Worm (Caenorhabditis elegans): ENCODE data around the gene gpcp-1.

The gpcp-1 gene

ce11 chrX:3110576-3110975 is at the start of gene gpcp-1:
Gene gpcp-1 (minus strand): TSS chrX:3110628.
- TF ChIP-seq elt-1 (tag; optimal IDR thresholded peaks at IDR 0.05; ENCODE audit: borderline replicate concordance, insufficient read depth) (no peak), ham-2 (GFP tag; optimal IDR thresholded peaks at IDR 0.05) (no peak), blmp-1 (tag; optimal IDR thresholded peaks at IDR 0.05) (no peak), cnd-1 (tag; optimal IDR thresholded peaks at IDR 0.05) (no peak), mep-1 (tag; optimal IDR thresholded peaks at IDR 0.05) (no peak), sem-2 (GFP tag; optimal IDR thresholded peaks at IDR 0.05) (no peak), sptf-1 (tag; optimal IDR thresholded peaks at IDR 0.05) (no peak), elt-3 (tag; optimal IDR thresholded peaks at IDR 0.05) (no peak), nhr-76 (tag; optimal IDR thresholded peaks at IDR 0.05) (no peak), nhr-12 (tag; optimal IDR thresholded peaks at IDR 0.05) (no peak)

DNA sequence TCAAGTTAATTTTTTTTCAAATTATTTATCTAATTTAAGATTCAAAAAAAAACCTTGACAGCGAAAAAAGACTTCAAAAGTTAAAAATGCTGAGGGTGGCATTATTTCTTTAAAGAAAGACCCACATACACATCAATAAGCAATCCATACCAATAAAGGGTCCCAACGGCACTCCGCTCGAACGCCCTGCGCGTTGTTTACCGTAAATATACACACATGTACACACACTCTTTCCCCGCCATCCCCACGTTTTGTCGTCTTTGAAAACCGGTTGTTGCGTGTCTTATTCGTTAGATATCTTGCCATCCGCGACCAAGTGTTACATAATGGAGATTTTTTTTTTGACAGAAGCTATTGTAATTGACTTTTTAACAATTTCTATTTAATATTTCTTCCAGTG is 49.1 kb upstream of the gpcp-1 start, which contains the start of gene gcc-1:
Gene gcc-1, plus strand, starts transcription at position 399 of the 400 bp plus-strand sequence.
- TF ChIP-seq lsy-2 (tag; optimal IDR thresholded peaks at IDR 0.05) (peak; percentile 46), ces-1 (GFP tag; optimal IDR thresholded peaks at IDR 0.05) (peak; percentile 24), unc-120 (tag; optimal IDR thresholded peaks at IDR 0.05; ENCODE audit: poor library complexity, severe bottlenecking) (peak; percentile 51), cnd-1 (tag; optimal IDR thresholded peaks at IDR 0.05) (no peak), hlh-1 (tag; optimal IDR thresholded peaks at IDR 0.05) (peak; percentile 33), pha-4 (tag; optimal IDR thresholded peaks at IDR 0.05) (peak; percentile 77), lin-13 (tag; optimal IDR thresholded peaks at IDR 0.05) (peak; percentile 2), mep-1 (tag; optimal IDR thresholded peaks at IDR 0.05) (peak; percentile 25), elt-1 (tag; optimal IDR thresholded peaks at IDR 0.05; ENCODE audit: borderline replicate concordance, insufficient read depth) (no peak)

- TF ChIP-seq drap-1 (GFP tag; optimal IDR thresholded peaks at IDR 0.05): no peak
- TF ChIP-seq unc-62 (GFP tag; optimal IDR thresholded peaks at IDR 0.05): no peak
- no peak for TF ChIP-seq tbx-8 (GFP tag; optimal IDR thresholded peaks at IDR 0.05)
- no peak for TF ChIP-seq nhr-237 (tag; optimal IDR thresholded peaks at IDR 0.05)
- TF ChIP-seq M03D4.4 (tag; optimal IDR thresholded peaks at IDR 0.05): no peak
- TF ChIP-seq nhr-28 (tag; optimal IDR thresholded peaks at IDR 0.05): no peak
- TF ChIP-seq cnd-1 (tag; optimal IDR thresholded peaks at IDR 0.05): no peak
- TF ChIP-seq ceh-43 (GFP tag; optimal IDR thresholded peaks at IDR 0.05): no peak
- no peak for TF ChIP-seq flh-1 (GFP tag; optimal IDR thresholded peaks at IDR 0.05)
- TF ChIP-seq mep-1 (tag; optimal IDR thresholded peaks at IDR 0.05): no peak
- TF ChIP-seq sptf-1 (tag; optimal IDR thresholded peaks at IDR 0.05): no peak
- no peak for TF ChIP-seq lin-13 (tag; optimal IDR thresholded peaks at IDR 0.05)
- TF ChIP-seq nhr-2 (tag; optimal IDR thresholded peaks at IDR 0.05): no peak
- no peak for TF ChIP-seq mls-2 (tag; optimal IDR thresholded peaks at IDR 0.05)
- TF ChIP-seq zip-8 (tag; optimal IDR thresholded peaks at IDR 0.05): no peak
- TF ChIP-seq ceh-39 (tag; optimal IDR thresholded peaks at IDR 0.05): no peak
- no peak for TF ChIP-seq lsy-2 (tag; optimal IDR thresholded peaks at IDR 0.05)
These were observed 45.8 kb upstream of the gpcp-1 start for ce11 chrX:3156062-3156791.

- peak; percentile 6 for TF ChIP-seq zip-8 (tag; optimal IDR thresholded peaks at IDR 0.05)
- no peak for TF ChIP-seq sptf-1 (tag; optimal IDR thresholded peaks at IDR 0.05)
These were observed 44.8 kb upstream of the gpcp-1 start for ce11 chrX:3155111-3155843.

- TF ChIP-seq nhr-76 (tag; optimal IDR thresholded peaks at IDR 0.05) (no peak), ztf-11 (tag; optimal IDR thresholded peaks at IDR 0.05) (no peak), ham-2 (GFP tag; optimal IDR thresholded peaks at IDR 0.05) (no peak), elt-1 (tag; optimal IDR thresholded peaks at IDR 0.05; ENCODE audit: borderline replicate concordance, insufficient read depth) (no peak), nhr-2 (tag; optimal IDR thresholded peaks at IDR 0.05) (no peak), ceh-83 (GFP tag; optimal IDR thresholded peaks at IDR 0.05) (no peak), unc-39 (tag; optimal IDR thresholded peaks at IDR 0.05) (no peak), sem-2 (GFP tag; optimal IDR thresholded peaks at IDR 0.05) (no peak), lin-13 (tag; optimal IDR thresholded peaks at IDR 0.05) (no peak), unc-62 (GFP tag; optimal IDR thresholded peaks at IDR 0.05) (no peak), mls-2 (tag; optimal IDR thresholded peaks at IDR 0.05) (no peak), tbx-8 (GFP tag; optimal IDR thresholded peaks at IDR 0.05) (no peak), hlh-1 (tag; optimal IDR thresholded peaks at IDR 0.05) (no peak), ces-1 (GFP tag; optimal IDR thresholded peaks at IDR 0.05) (no peak), pha-4 (tag; optimal IDR thresholded peaks at IDR 0.05) (no peak)
These were observed 44.1 kb upstream of the gpcp-1 start for ce11 chrX:3154562-3154961.

Data from whole organism, mixed stage, embryonic.